Worm (Caenorhabditis elegans) whole organism, L4 larva: ENCODE data around the gene Y7A5A.7.

Source experiments
- ceh-20 ChIP-seq: fragments of 200-800 bp; sonication (Bioruptor generic); IDR thresholded peaks from 2 replicates; pipeline ENCODE4 v1.3.6; 2022; ENCODE audit warnings: missing genetic modification reagents, missing genetic modification characterization, missing compliant biosample characterization
- unc-130 ChIP-seq: sonication (generic microtip); optimal IDR thresholded peaks from 2 replicates; lab custom pipeline; 2016; ENCODE audit warnings: missing genetic modification reagents, missing genetic modification characterization, missing compliant biosample characterization

- TF ChIP-seq ceh-20 (GFP tag; lab: Robert Waterston, UW), result no peak
- TF ChIP-seq unc-130 (GFP tag; lab: Kevin White, UChicago), result no peak
Measured at ce11 chrX:15768532-15768931, 35.4 kb downstream of the Y7A5A.7 start.
